Fruit fly (Drosophila melanogaster) whole organism, pupa: ENCODE results near the gene CG15170.

Experiments
- CG10348 ChIP-seq: fragments of 200-800 bp; sonication (Bioruptor generic); IDR thresholded peaks from 2 replicates; pipeline ENCODE4 v1.3.6; 2022; ENCODE audit warnings: missing biosample characterization, missing genetic modification characterization
- CG12605 ChIP-seq: fragments of 200-800 bp; sonication (Bioruptor generic); IDR thresholded peaks from 2 replicates; pipeline ENCODE4 v1.3.6; 2022; ENCODE audit warnings: missing biosample characterization, missing genetic modification characterization
- CG13204 ChIP-seq: fragments of 200-800 bp; sonication (Bioruptor generic); optimal IDR thresholded peaks from 2 replicates; lab custom pipeline; 2018; ENCODE audit warnings: missing biosample characterization, mild to moderate bottlenecking, missing genetic modification characterization, moderate library complexity
- CG14655 ChIP-seq: fragments of 200-800 bp; sonication (Bioruptor generic); optimal IDR thresholded peaks from 3 replicates; lab custom pipeline; 2017; ENCODE audit warnings: mild to moderate bottlenecking, missing biosample characterization, missing genetic modification reagents, missing genetic modification characterization
- CG15710 ChIP-seq: fragments of 200-800 bp; sonication (Bioruptor generic); optimal IDR thresholded peaks from 2 replicates; lab custom pipeline; 2018; ENCODE audit warnings: missing biosample characterization, mild to moderate bottlenecking, missing genetic modification characterization, moderate library complexity
- CG17806 ChIP-seq: fragments of 200-800 bp; sonication (Bioruptor generic); optimal IDR thresholded peaks from 2 replicates; lab custom pipeline; 2018; ENCODE audit warnings: missing biosample characterization, mild to moderate bottlenecking, missing genetic modification characterization, moderate library complexity
- CG32121 ChIP-seq: fragments of 200-800 bp; sonication (Bioruptor generic); IDR thresholded peaks from 2 replicates; pipeline ENCODE4 v1.3.6; 2022; ENCODE audit warnings: missing biosample characterization, missing genetic modification characterization
- CG34367 ChIP-seq: fragments of 200-800 bp; sonication (Bioruptor generic); optimal IDR thresholded peaks from 2 replicates; lab custom pipeline; 2018; ENCODE audit warnings: missing biosample characterization, mild to moderate bottlenecking, missing genetic modification characterization
- CG4496 ChIP-seq: fragments of 200-800 bp; sonication (Bioruptor generic); IDR thresholded peaks from 3 replicates; pipeline ENCODE4 v1.3.6; 2022; ENCODE audit warnings: missing biosample characterization, missing genetic modification characterization
- CG8159 ChIP-seq: fragments of 200-800 bp; sonication (Bioruptor generic); optimal IDR thresholded peaks from 3 replicates; lab custom pipeline; 2018; ENCODE audit warnings: missing biosample characterization, mild to moderate bottlenecking, missing genetic modification characterization, moderate library complexity
- CG8301 ChIP-seq: fragments of 200-800 bp; sonication (Bioruptor generic); optimal IDR thresholded peaks from 2 replicates; lab custom pipeline; 2018; ENCODE audit warnings: missing biosample characterization, mild to moderate bottlenecking, missing genetic modification characterization
- CG9948 ChIP-seq: fragments of 200-800 bp; sonication (Bioruptor generic); optimal IDR thresholded peaks from 2 replicates; lab custom pipeline; 2018; ENCODE audit warnings: missing biosample characterization, mild to moderate bottlenecking, missing genetic modification characterization, moderate library complexity
- D1 ChIP-seq: fragments of 200-800 bp; sonication (Bioruptor generic); optimal IDR thresholded peaks from 2 replicates; lab custom pipeline; 2018; ENCODE audit warnings: missing biosample characterization, mild to moderate bottlenecking, missing genetic modification characterization, moderate library complexity
- EcR ChIP-seq: fragments of 200-800 bp; sonication (Bioruptor generic); optimal IDR thresholded peaks from 3 replicates; lab custom pipeline; 2019; ENCODE audit warnings: missing biosample characterization, missing genetic modification characterization, mild to moderate bottlenecking, moderate library complexity, missing genetic modification reagents
- Ets98B ChIP-seq: fragments of 200-800 bp; sonication (Bioruptor generic); IDR thresholded peaks from 2 replicates; pipeline ENCODE4 v1.3.6; 2022; ENCODE audit warnings: missing biosample characterization, missing genetic modification characterization
- Pif1A ChIP-seq: fragments of 200-800 bp; sonication (Bioruptor generic); optimal IDR thresholded peaks from 3 replicates; lab custom pipeline; 2016; ENCODE audit warnings: missing biosample characterization, missing genetic modification characterization
- Pif1B ChIP-seq: fragments of 200-800 bp; sonication (Bioruptor generic); optimal IDR thresholded peaks from 3 replicates; lab custom pipeline; 2016; ENCODE audit warnings: missing biosample characterization, missing genetic modification characterization
- Snoo ChIP-seq: fragments of 200-800 bp; sonication (Bioruptor generic); optimal IDR thresholded peaks from 3 replicates; lab custom pipeline; 2017; ENCODE audit warnings: missing biosample characterization, mild to moderate bottlenecking, missing genetic modification characterization, inconsistent platforms
- fd96Ca ChIP-seq: fragments of 200-800 bp; sonication (Bioruptor generic); IDR thresholded peaks from 3 replicates; pipeline ENCODE4 v1.3.6; 2022; ENCODE audit warnings: missing biosample characterization, missing genetic modification characterization
- gl ChIP-seq: fragments of 200-800 bp; sonication (Bioruptor generic); optimal IDR thresholded peaks from 2 replicates; lab custom pipeline; 2018; ENCODE audit warnings: missing biosample characterization, mild to moderate bottlenecking, missing genetic modification characterization
- rn ChIP-seq: fragments of 200-800 bp; sonication (Bioruptor generic); IDR thresholded peaks from 2 replicates; pipeline ENCODE4 v1.3.6; 2022; ENCODE audit warnings: missing biosample characterization, missing genetic modification characterization

The CG15170 gene

DNA sequence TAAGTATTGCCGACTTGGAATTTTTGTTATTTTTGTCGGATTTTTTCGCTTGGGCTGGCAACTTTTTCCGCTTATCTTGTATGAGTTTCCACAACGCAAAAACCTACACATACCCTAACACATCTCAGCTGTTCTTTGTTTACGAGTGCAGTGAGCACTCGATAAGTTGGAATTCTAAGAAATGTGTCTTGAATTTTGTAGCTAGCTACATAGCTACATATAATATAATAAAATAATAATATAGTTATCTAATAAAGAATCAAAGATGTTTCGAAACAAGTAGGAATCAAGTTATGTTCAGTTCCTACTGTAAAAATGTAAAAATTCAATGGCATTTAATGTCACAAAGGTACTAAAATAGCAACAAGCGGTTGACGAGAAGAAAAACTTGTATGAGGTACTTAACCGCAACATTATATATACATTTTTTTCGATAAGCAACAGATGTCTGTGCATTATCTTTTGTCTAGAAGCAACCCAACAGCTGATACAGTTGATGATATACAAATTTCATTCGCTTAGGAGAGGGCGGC is 32.8 kb downstream of the CG15170 start, which contains the start of gene Bhmt:
Gene Bhmt (minus strand): TSS at position 170 of the 533 bp plus-strand sequence.
- TF ChIP-seq CG32121 (GFP tag; lab: Robert Waterston, UW), result peak; percentile 86
- no peak for TF ChIP-seq CG13204 (GFP tag; lab: Kevin White, UChicago)
- peak; percentile 85 for TF ChIP-seq CG14655 (GFP tag; lab: Kevin White, UChicago)
- no peak; the same call in 1 of the 3 replicates for TF ChIP-seq fd96Ca (GFP tag; lab: Robert Waterston, UW)
- peak; percentile 82 for TF ChIP-seq Pif1A (GFP tag; lab: Kevin White, UChicago)
- TF ChIP-seq rn, result peak; percentile 69; the same call in 1 of the 2 replicates
- TF ChIP-seq CG17806 (tag; lab: Kevin White, UChicago), result peak; percentile 87
- TF ChIP-seq CG34367 (tag; lab: Kevin White, UChicago), result peak; percentile 78
- no peak for TF ChIP-seq CG10348 (GFP tag; lab: Robert Waterston, UW)
- peak; percentile 91 for TF ChIP-seq CG8159 (tag; lab: Kevin White, UChicago)
- peak; percentile 90 for TF ChIP-seq CG4496 (GFP tag; lab: Robert Waterston, UW)
- TF ChIP-seq Pif1B, result peak; percentile 85
- peak; percentile 76 for TF ChIP-seq CG12605 (GFP tag; lab: Robert Waterston, UW)
- TF ChIP-seq Snoo (tag; lab: Kevin White, UChicago), result peak; percentile 88
- TF ChIP-seq EcR (GFP tag; lab: Kevin White, UChicago), result peak; percentile 90
- TF ChIP-seq CG9948, result peak; percentile 77
- TF ChIP-seq gl (tag; lab: Kevin White, UChicago), result peak; percentile 73
- TF ChIP-seq CG15710 (tag; lab: Kevin White, UChicago), result peak; percentile 89
- TF ChIP-seq D1, result peak; percentile 59
- peak; percentile 79 for TF ChIP-seq CG8301 (tag; lab: Kevin White, UChicago)
- TF ChIP-seq Ets98B (GFP tag; lab: Robert Waterston, UW), result peak; percentile 85

DNA sequence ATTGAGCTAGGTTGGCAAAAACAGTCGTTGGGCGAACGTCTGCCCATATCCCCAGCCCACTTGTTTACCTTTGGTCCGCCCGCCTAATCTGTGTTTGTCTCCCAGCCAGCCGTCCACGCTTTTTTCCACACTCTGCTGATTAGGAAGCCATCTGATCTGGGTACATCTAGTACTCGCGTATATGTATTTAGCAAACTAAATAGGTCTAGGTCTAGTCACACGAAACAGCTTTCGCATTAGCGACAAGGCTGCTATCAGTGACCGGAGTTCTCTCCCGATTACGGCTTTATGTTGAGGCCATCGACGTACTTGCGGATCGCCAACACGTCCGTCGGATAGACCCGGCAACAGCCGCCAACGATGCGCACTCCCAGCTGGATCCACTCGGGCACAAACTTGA is 34.4 kb downstream of the CG15170 start:
- TF ChIP-seq CG4496 (GFP tag; lab: Robert Waterston, UW) (no peak), CG10348 (GFP tag; lab: Robert Waterston, UW) (no peak), CG8159 (tag; lab: Kevin White, UChicago) (no peak), CG17806 (tag; lab: Kevin White, UChicago) (no peak)

DNA sequence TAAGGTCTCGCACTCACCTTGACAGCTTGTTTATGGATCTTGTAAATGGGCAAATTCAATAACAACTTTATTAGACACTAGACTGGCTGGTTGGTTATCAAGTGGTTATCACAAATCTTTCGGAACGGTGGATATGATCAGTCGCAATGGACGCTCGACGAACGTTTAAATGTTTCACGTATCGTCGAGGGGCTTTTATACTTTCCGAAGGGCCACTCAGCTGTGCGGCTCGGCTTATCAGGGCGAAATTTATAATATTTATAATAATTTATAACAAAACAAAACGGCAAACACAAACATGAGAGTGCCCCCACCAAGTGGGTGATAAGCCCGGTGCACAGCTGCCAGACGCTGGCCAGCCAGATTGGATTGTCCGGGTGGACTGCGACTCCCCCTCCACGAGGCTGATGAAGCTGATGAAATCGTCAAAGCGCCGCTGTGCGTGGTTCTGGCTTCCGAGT is 35.7 kb downstream of the CG15170 start, which contains the start of gene CG10621:
Gene CG10621 (minus strand): TSS at position 177 of the 461 bp plus-strand sequence.
- TF ChIP-seq Ets98B (GFP tag; lab: Robert Waterston, UW) (peak; percentile 21; the same call in 1 of the 2 replicates), CG12605 (GFP tag; lab: Robert Waterston, UW) (0 out of 2 replicates have a peak, but pooled peaks have one; percentile 26), CG32121 (GFP tag; lab: Robert Waterston, UW) (no peak; the same call in 1 of the 2 replicates), CG8301 (tag; lab: Kevin White, UChicago) (no peak), D1 (no peak), Pif1B (peak; percentile 12), EcR (GFP tag; lab: Kevin White, UChicago) (peak; percentile 57), gl (tag; lab: Kevin White, UChicago) (peak; percentile 32), CG13204 (GFP tag; lab: Kevin White, UChicago) (no peak)
- TF ChIP-seq, all 21 proteins: peak for 5

DNA sequence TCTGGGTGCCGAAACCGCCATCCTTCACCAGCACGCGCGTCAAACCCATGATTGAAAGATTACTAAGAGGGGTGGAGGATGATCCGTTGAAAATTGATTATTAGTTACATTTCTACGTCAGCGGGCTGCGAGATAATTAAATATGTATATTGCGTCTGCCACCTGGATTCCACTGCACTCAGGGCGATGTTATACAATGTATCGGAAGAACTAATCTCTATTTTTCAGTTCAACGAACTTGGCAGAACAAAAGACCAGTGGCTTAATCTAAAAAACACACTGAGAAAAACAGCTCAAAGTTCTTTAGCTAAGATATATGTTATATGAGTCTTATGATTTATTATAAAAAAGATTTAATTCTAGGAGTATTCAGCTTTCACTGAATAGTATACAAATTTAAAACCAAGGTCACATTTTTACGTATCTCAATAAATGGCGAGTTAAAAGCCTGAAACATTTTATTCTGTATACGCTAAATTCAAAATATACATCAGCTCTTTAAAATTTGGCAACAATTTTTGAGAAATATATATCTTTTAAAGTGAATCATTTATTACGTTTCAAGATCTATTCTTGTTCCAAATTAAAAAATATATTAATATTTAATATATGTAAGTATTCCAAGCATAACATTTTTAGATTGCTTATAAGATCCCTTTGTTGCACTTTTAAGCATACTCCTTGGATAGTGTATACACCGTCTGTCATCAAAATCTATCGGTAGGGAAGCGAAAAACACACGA is 36.4 kb downstream of the CG15170 start:
- TF ChIP-seq EcR (GFP tag; lab: Kevin White, UChicago) (peak; percentile 67), CG14655 (GFP tag; lab: Kevin White, UChicago) (peak; percentile 2), Ets98B (GFP tag; lab: Robert Waterston, UW) (no peak)

DNA sequence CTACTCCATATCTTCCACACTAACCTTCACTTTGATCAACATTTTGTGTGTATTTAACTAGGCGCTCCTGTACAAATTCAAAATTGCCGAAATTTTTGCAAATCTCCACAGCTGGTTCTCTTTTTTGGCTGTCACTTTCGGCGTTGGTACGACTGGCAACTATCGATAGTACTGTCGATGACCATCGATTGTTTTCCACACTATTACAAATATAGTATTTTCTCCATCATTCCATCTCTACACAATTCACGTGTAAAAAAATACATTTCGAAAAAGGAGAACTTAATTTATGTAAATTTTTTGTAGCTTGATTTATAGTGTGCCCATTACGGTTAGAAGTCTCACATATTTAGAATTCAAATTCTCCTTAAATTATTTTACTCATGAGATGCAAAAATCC is 38.4 kb downstream of the CG15170 start, which contains the start of gene Nedd8:
Gene Nedd8 (minus strand): TSS at position 164 of the 400 bp plus-strand sequence.
- no peak for TF ChIP-seq CG12605 (GFP tag; lab: Robert Waterston, UW)
- no peak for TF ChIP-seq CG10348 (GFP tag; lab: Robert Waterston, UW)
- TF ChIP-seq CG32121 (GFP tag; lab: Robert Waterston, UW), result no peak
- no peak for TF ChIP-seq CG8159 (tag; lab: Kevin White, UChicago)
- no peak for TF ChIP-seq CG17806 (tag; lab: Kevin White, UChicago)
- TF ChIP-seq CG34367 (tag; lab: Kevin White, UChicago), result no peak
- TF ChIP-seq CG4496 (GFP tag; lab: Robert Waterston, UW), result no peak
- TF ChIP-seq EcR (GFP tag; lab: Kevin White, UChicago), result no peak
- no peak for TF ChIP-seq Pif1A (GFP tag; lab: Kevin White, UChicago)
- no peak for TF ChIP-seq CG13204 (GFP tag; lab: Kevin White, UChicago)
- TF ChIP-seq CG15710 (tag; lab: Kevin White, UChicago), result no peak
- no peak for TF ChIP-seq CG14655 (GFP tag; lab: Kevin White, UChicago)
- TF ChIP-seq fd96Ca (GFP tag; lab: Robert Waterston, UW), result no peak
- no peak for TF ChIP-seq CG8301 (tag; lab: Kevin White, UChicago)
- no peak for TF ChIP-seq D1
- TF ChIP-seq Pif1B, result no peak
- TF ChIP-seq gl (tag; lab: Kevin White, UChicago), result no peak
